Fruit fly (Drosophila melanogaster) whole organism, embryonic: ENCODE measurements around the gene sau.

Experiments used
- BtbVII ChIP-seq: fragments of 200-800 bp; sonication (Bioruptor generic); optimal IDR thresholded peaks from 3 replicates; lab custom pipeline; 2017; ENCODE audit warnings: missing biosample characterization, mild to moderate bottlenecking, missing genetic modification characterization
- C15 ChIP-seq: fragments of 200-800 bp; sonication (Bioruptor generic); IDR thresholded peaks from 3 replicates; pipeline ENCODE4 v1.3.6; 2022; ENCODE audit warnings: missing biosample characterization, missing genetic modification characterization
- CG11456 ChIP-seq: fragments of 200-800 bp; sonication (Bioruptor generic); IDR thresholded peaks from 3 replicates; pipeline ENCODE4 v1.3.6; 2022; ENCODE audit warnings: missing biosample characterization, missing genetic modification characterization
- CG15696 ChIP-seq: fragments of 200-800 bp; sonication (Bioruptor generic); optimal IDR thresholded peaks from 2 replicates; lab custom pipeline; 2019; ENCODE audit warnings: missing biosample characterization, mild to moderate bottlenecking, missing genetic modification characterization, moderate library complexity
- CG16815 ChIP-seq: fragments of 200-800 bp; sonication (Bioruptor generic); optimal IDR thresholded peaks from 3 replicates; lab custom pipeline; 2017; ENCODE audit warnings: missing biosample characterization, mild to moderate bottlenecking, missing genetic modification characterization
- CG18599 ChIP-seq: fragments of 200-800 bp; sonication (Bioruptor generic); optimal IDR thresholded peaks from 3 replicates; lab custom pipeline; 2017; ENCODE audit warnings: missing biosample characterization, missing genetic modification characterization, mild to moderate bottlenecking, moderate library complexity, missing genetic modification reagents
- CG2889 ChIP-seq: fragments of 200-800 bp; sonication (Bioruptor generic); IDR thresholded peaks from 3 replicates; pipeline ENCODE4 v1.3.6; 2022; ENCODE audit warnings: missing biosample characterization, missing genetic modification characterization
- CG31224 ChIP-seq: fragments of 200-800 bp; sonication (Bioruptor generic); IDR thresholded peaks from 2 replicates; pipeline ENCODE4 v1.3.6; 2022; ENCODE audit warnings: missing biosample characterization, missing genetic modification characterization
- CG42726 ChIP-seq: fragments of 200-800 bp; sonication (Bioruptor generic); IDR thresholded peaks from 2 replicates; pipeline ENCODE4 v1.3.6; 2022; ENCODE audit warnings: missing biosample characterization, missing genetic modification characterization; ENCODE audit not compliant: partially characterized antibody
- CG4820 ChIP-seq: fragments of 200-800 bp; sonication (Bioruptor generic); optimal IDR thresholded peaks from 3 replicates; lab custom pipeline; 2016; ENCODE audit warnings: missing biosample characterization, missing genetic modification characterization
- CG4854 ChIP-seq: fragments of 200-800 bp; sonication (Bioruptor generic); optimal IDR thresholded peaks from 2 replicates; lab custom pipeline; 2016; ENCODE audit warnings: missing biosample characterization, missing genetic modification characterization, inconsistent platforms
- CG6175 ChIP-seq: fragments of 200-800 bp; sonication (Bioruptor generic); IDR thresholded peaks from 3 replicates; pipeline ENCODE4 v1.3.6; 2022; ENCODE audit warnings: missing biosample characterization, missing genetic modification characterization
- CG6683 ChIP-seq: fragments of 200-800 bp; sonication (Bioruptor generic); optimal IDR thresholded peaks from 2 replicates; lab custom pipeline; 2017; ENCODE audit warnings: missing biosample characterization, mild to moderate bottlenecking, missing genetic modification characterization, missing genetic modification reagents
- CG6765 ChIP-seq: fragments of 200-800 bp; sonication (Bioruptor generic); optimal IDR thresholded peaks from 3 replicates; lab custom pipeline; 2017; ENCODE audit warnings: missing biosample characterization, mild to moderate bottlenecking, missing genetic modification characterization
- CG6854 ChIP-seq: fragments of 200-800 bp; sonication (Bioruptor generic); optimal IDR thresholded peaks from 3 replicates; lab custom pipeline; 2017; ENCODE audit warnings: missing biosample characterization, mild to moderate bottlenecking, missing genetic modification characterization
- CG7987 ChIP-seq: fragments of 200-800 bp; sonication (Bioruptor generic); optimal IDR thresholded peaks from 2 replicates; lab custom pipeline; 2018; ENCODE audit warnings: missing biosample characterization, mild to moderate bottlenecking, missing genetic modification characterization, moderate library complexity
- CG8281 ChIP-seq: fragments of 200-800 bp; sonication (Bioruptor generic); optimal IDR thresholded peaks from 2 replicates; lab custom pipeline; 2018; ENCODE audit warnings: missing biosample characterization, mild to moderate bottlenecking, missing genetic modification characterization, moderate library complexity
- CG9215 ChIP-seq: fragments of 200-800 bp; sonication (Bioruptor generic); IDR thresholded peaks from 2 replicates; pipeline ENCODE4 v1.3.6; 2022; ENCODE audit warnings: missing biosample characterization, missing genetic modification characterization
- CG9727 ChIP-seq: fragments of 200-800 bp; sonication (Bioruptor generic); optimal IDR thresholded peaks from 3 replicates; lab custom pipeline; 2017; ENCODE audit warnings: missing biosample characterization, mild to moderate bottlenecking, missing genetic modification characterization
- Chrac-16 ChIP-seq: fragments of 200-800 bp; sonication (Bioruptor generic); optimal IDR thresholded peaks from 3 replicates; lab custom pipeline; 2016; ENCODE audit warnings: missing biosample characterization, missing genetic modification characterization
- Dbx ChIP-seq: fragments of 200-800 bp; sonication (Bioruptor generic); IDR thresholded peaks from 3 replicates; pipeline ENCODE4 v1.3.6; 2022; ENCODE audit warnings: missing biosample characterization, missing genetic modification characterization
- Gug ChIP-seq: fragments of 200-800 bp; sonication (Bioruptor generic); IDR thresholded peaks from 4 replicates; pipeline ENCODE4 v1.3.6; 2022; ENCODE audit warnings: missing biosample characterization, missing genetic modification characterization
- Hmr ChIP-seq: fragments of 200-800 bp; sonication (Bioruptor generic); optimal IDR thresholded peaks from 3 replicates; lab custom pipeline; 2017; ENCODE audit warnings: mild to moderate bottlenecking, missing biosample characterization, missing genetic modification reagents, missing genetic modification characterization
- Mes4 ChIP-seq: fragments of 200-800 bp; sonication (Bioruptor generic); optimal IDR thresholded peaks from 2 replicates; lab custom pipeline; 2016; ENCODE audit warnings: missing biosample characterization, missing genetic modification characterization
- Myb ChIP-seq: fragments of 200-800 bp; sonication (Bioruptor generic); optimal IDR thresholded peaks from 2 replicates; lab custom pipeline; 2016; ENCODE audit warnings: missing biosample characterization, missing genetic modification characterization
- Nf-YC ChIP-seq: fragments of 200-800 bp; optimal IDR thresholded peaks from 3 replicates; lab custom pipeline; 2019; ENCODE audit warnings: missing biosample characterization, mild to moderate bottlenecking, missing genetic modification characterization, moderate library complexity
- Opbp ChIP-seq: fragments of 200-800 bp; sonication (Bioruptor generic); IDR thresholded peaks from 3 replicates; pipeline ENCODE4 v1.3.6; 2022; ENCODE audit warnings: missing biosample characterization, missing genetic modification characterization; ENCODE audit not compliant: partially characterized antibody
- Scr ChIP-seq: fragments of 200-800 bp; sonication (Bioruptor generic); IDR thresholded peaks from 2 replicates; pipeline ENCODE4 v1.3.6; 2022; ENCODE audit warnings: missing biosample characterization, missing genetic modification characterization; ENCODE audit not compliant: partially characterized antibody
- Six4 ChIP-seq: fragments of 200-800 bp; sonication (Bioruptor generic); optimal IDR thresholded peaks from 2 replicates; lab custom pipeline; 2016; ENCODE audit warnings: missing biosample characterization, missing genetic modification characterization
- Usf ChIP-seq: fragments of 200-800 bp; sonication (Bioruptor generic); optimal IDR thresholded peaks from 2 replicates; lab custom pipeline; 2017; ENCODE audit warnings: missing genotype, missing biosample characterization, missing genetic modification characterization
- amos ChIP-seq: fragments of 200-800 bp; sonication (Bioruptor generic); IDR thresholded peaks from 2 replicates; pipeline ENCODE4 v1.3.6; 2022; ENCODE audit warnings: missing biosample characterization, missing genetic modification characterization; ENCODE audit not compliant: partially characterized antibody
- ap ChIP-seq: fragments of 200-800 bp; sonication (Bioruptor generic); IDR thresholded peaks from 2 replicates; pipeline ENCODE4 v1.3.6; 2022; ENCODE audit warnings: missing biosample characterization, missing genetic modification characterization
- bbx ChIP-seq: fragments of 200-800 bp; sonication (Bioruptor generic); IDR thresholded peaks from 2 replicates; pipeline ENCODE4 v1.3.6; 2022; ENCODE audit warnings: missing biosample characterization, missing genetic modification characterization; ENCODE audit not compliant: partially characterized antibody
- cad ChIP-seq: fragments of >200 bp; optimal IDR thresholded peaks from 2 replicates; lab custom pipeline; 2017; ENCODE audit warnings: missing biosample characterization, missing genetic modification characterization
- da ChIP-seq: fragments of 200-800 bp; sonication (Bioruptor generic); optimal IDR thresholded peaks from 2 replicates; lab custom pipeline; 2016; ENCODE audit warnings: missing biosample characterization, missing genetic modification characterization
- dm ChIP-seq: fragments of 200-800 bp; sonication (Bioruptor generic); optimal IDR thresholded peaks from 3 replicates; lab custom pipeline; 2016; ENCODE audit warnings: missing biosample characterization, missing genetic modification characterization
- dpn ChIP-seq, 2 experiments: fragments of 200-800 bp; sonication (Bioruptor generic); optimal IDR thresholded peaks; 3 replicates each; lab custom pipeline; 2016; ENCODE audit warnings: missing biosample characterization in 2 of 2, missing genetic modification characterization in 2 of 2
- fru ChIP-seq: fragments of >200 bp; optimal IDR thresholded peaks from 2 replicates; lab custom pipeline; 2017
- ftz-f1 ChIP-seq: fragments of 200-800 bp; sonication (Bioruptor generic); optimal IDR thresholded peaks from 2 replicates; lab custom pipeline; 2016; ENCODE audit warnings: missing biosample characterization, missing genetic modification characterization
- gcm ChIP-seq: fragments of 200-800 bp; sonication (Bioruptor generic); optimal IDR thresholded peaks from 2 replicates; lab custom pipeline; 2019; ENCODE audit warnings: missing biosample characterization, mild to moderate bottlenecking, missing genetic modification characterization, moderate library complexity
- kni ChIP-seq: fragments of 200-800 bp; sonication (Bioruptor generic); optimal IDR thresholded peaks from 3 replicates; lab custom pipeline; 2017; ENCODE audit warnings: mild to moderate bottlenecking, missing biosample characterization, missing genetic modification reagents, missing genetic modification characterization
- mam ChIP-seq: fragments of 200-800 bp; sonication (Bioruptor generic); optimal IDR thresholded peaks from 3 replicates; lab custom pipeline; 2016; ENCODE audit warnings: missing biosample characterization, missing genetic modification characterization
- nau ChIP-seq: fragments of 200-800 bp; sonication (Bioruptor generic); optimal IDR thresholded peaks from 3 replicates; lab custom pipeline; 2017; ENCODE audit warnings: missing biosample characterization, mild to moderate bottlenecking, missing genetic modification characterization, missing genetic modification reagents
- nerfin-1 ChIP-seq: fragments of 200-800 bp; sonication (Bioruptor generic); optimal IDR thresholded peaks from 3 replicates; lab custom pipeline; 2019; ENCODE audit warnings: missing biosample characterization, mild to moderate bottlenecking, missing genetic modification characterization, moderate library complexity
- nmo ChIP-seq: fragments of 200-800 bp; sonication (Bioruptor generic); optimal IDR thresholded peaks from 2 replicates; lab custom pipeline; 2018; ENCODE audit warnings: missing biosample characterization, mild to moderate bottlenecking, missing genetic modification characterization, moderate library complexity
- p53 ChIP-seq: fragments of 200-800 bp; sonication (Bioruptor generic); optimal IDR thresholded peaks from 2 replicates; lab custom pipeline; 2016; ENCODE audit warnings: missing biosample characterization, missing genetic modification characterization
- schlank ChIP-seq: fragments of 200-800 bp; sonication (Bioruptor generic); optimal IDR thresholded peaks from 2 replicates; lab custom pipeline; 2018; ENCODE audit warnings: missing biosample characterization, mild to moderate bottlenecking, missing genetic modification characterization
- sob ChIP-seq: fragments of 200-800 bp; sonication (Bioruptor generic); IDR thresholded peaks from 2 replicates; pipeline ENCODE4 v1.3.6; 2022; ENCODE audit warnings: missing biosample characterization, missing genetic modification characterization
- stc ChIP-seq: fragments of 200-800 bp; sonication (Bioruptor generic); IDR thresholded peaks from 2 replicates; pipeline ENCODE4 v1.3.6; 2022; ENCODE audit warnings: missing biosample characterization, missing genetic modification characterization
- tin ChIP-seq: fragments of 200-800 bp; sonication (Bioruptor generic); optimal IDR thresholded peaks from 3 replicates; lab custom pipeline; 2016; ENCODE audit warnings: missing biosample characterization, missing genetic modification characterization
- vfl ChIP-seq: fragments of 200-800 bp; sonication (Bioruptor generic); optimal IDR thresholded peaks from 2 replicates; lab custom pipeline; 2016; ENCODE audit warnings: missing biosample characterization, missing genetic modification characterization
- z ChIP-seq: fragments of 200-800 bp; sonication (Bioruptor generic); IDR thresholded peaks from 3 replicates; pipeline ENCODE4 v1.3.6; 2022; ENCODE audit warnings: missing biosample characterization, missing genetic modification characterization

Gene sau

dm6 chr2L:2189100-2189499 is 37.0 kb upstream of the sau start (continued):
- TF ChIP-seq Opbp (GFP tag; lab: Robert Waterston, UW) (no peak), amos (0 out of 2 replicates have a peak, but pooled peaks have one; percentile 9), da (GFP tag; lab: Kevin White, UChicago) (no peak), CG11456 (GFP tag; lab: Robert Waterston, UW) (no peak), Myb (GFP tag; lab: Kevin White, UChicago) (no peak), nerfin-1 (peak; percentile 50), C15 (GFP tag; lab: Robert Waterston, UW) (no peak), dm (GFP tag; lab: Kevin White, UChicago) (peak; percentile 17), Gug (peak; percentile 55; the same call in 2 of the 4 replicates), CG2889 (GFP tag; lab: Robert Waterston, UW) (no peak), ap (GFP tag; lab: Robert Waterston, UW) (no peak), Usf (GFP tag; lab: Kevin White, UChicago) (peak; percentile 41), p53 (GFP tag; lab: Kevin White, UChicago) (no peak), Chrac-16 (peak; percentile 79), stc (no peak), mam (GFP tag; lab: Kevin White, UChicago) (no peak), nau (GFP tag; lab: Kevin White, UChicago) (no peak), Mes4 (GFP tag; lab: Kevin White, UChicago) (peak; percentile 75), CG7987 (GFP tag; lab: Kevin White, UChicago) (no peak), ftz-f1 (no peak), nmo (GFP tag; lab: Kevin White, UChicago) (peak; percentile 80), CG4820 (GFP tag; lab: Kevin White, UChicago) (peak; percentile 81), Hmr (GFP tag; lab: Kevin White, UChicago) (no peak), cad (GFP tag; lab: Kevin White, UChicago) (no peak), BtbVII (GFP tag; lab: Kevin White, UChicago) (no peak), CG31224 (GFP tag; lab: Robert Waterston, UW) (no peak), CG6175 (no peak), CG9727 (GFP tag; lab: Kevin White, UChicago) (peak; percentile 76), CG16815 (peak; percentile 72), CG15696 (tag; lab: Kevin White, UChicago) (peak; percentile 68), kni (GFP tag; lab: Kevin White, UChicago) (peak; percentile 68), CG6765 (GFP tag; lab: Kevin White, UChicago) (no peak), schlank (tag; lab: Kevin White, UChicago) (no peak), Scr (GFP tag; lab: Robert Waterston, UW) (no peak), z (GFP tag; lab: Robert Waterston, UW) (no peak), fru (lab: Kevin White, UChicago) (no peak), dpn (GFP tag; optimal IDR thresholded peaks at IDR 0.05; lab: Kevin White, UChicago) (peak; percentile 28 to 68), CG6854 (GFP tag; lab: Kevin White, UChicago) (no peak), CG6683 (GFP tag; lab: Kevin White, UChicago) (no peak), CG9215 (no peak), CG42726 (GFP tag; lab: Robert Waterston, UW) (no peak), sob (GFP tag; lab: Robert Waterston, UW) (peak; percentile 26; the same call in 1 of the 2 replicates), Six4 (GFP tag; lab: Kevin White, UChicago) (peak; percentile 79), tin (peak; percentile 84), CG4854 (GFP tag; lab: Kevin White, UChicago) (no peak), Nf-YC (tag; lab: Kevin White, UChicago) (no peak), CG8281 (tag; lab: Kevin White, UChicago) (peak; percentile 13), CG18599 (no peak), vfl (no peak), gcm (GFP tag; lab: Kevin White, UChicago) (peak; percentile 74), bbx (no peak), Dbx (GFP tag; lab: Robert Waterston, UW) (no peak)
